Worm (Caenorhabditis elegans): Measurements from ENCODE around the gene C35D10.12.

The C35D10.12 gene

ce11 chrIII:4917077-4917476 lies 42.5 kb upstream of the C35D10.12 start, which contains the start of gene rars-1:
Gene rars-1, minus strand, starts transcription at chrIII:4917177.
- no peak for TF ChIP-seq unc-120 (tag; optimal IDR thresholded peaks at IDR 0.05; ENCODE audit: poor library complexity, severe bottlenecking)
- no peak for TF ChIP-seq ceh-83 (GFP tag; optimal IDR thresholded peaks at IDR 0.05)
- TF ChIP-seq snpc-4 (tag; optimal IDR thresholded peaks at IDR 0.05): no peak
- TF ChIP-seq pha-4 (tag; optimal IDR thresholded peaks at IDR 0.05): no peak
- no peak for TF ChIP-seq unc-62 (GFP tag; optimal IDR thresholded peaks at IDR 0.05)
- no peak for TF ChIP-seq ces-1 (GFP tag; optimal IDR thresholded peaks at IDR 0.05)
- TF ChIP-seq lin-13 (tag; optimal IDR thresholded peaks at IDR 0.05): no peak
- TF ChIP-seq nhr-12 (tag; optimal IDR thresholded peaks at IDR 0.05): no peak
- TF ChIP-seq tbx-8 (GFP tag; optimal IDR thresholded peaks at IDR 0.05): no peak
- TF ChIP-seq nhr-2 (tag; optimal IDR thresholded peaks at IDR 0.05): no peak

ce11 chrIII:4913736-4914135 lies 39.2 kb upstream of the C35D10.12 start:
- no peak for TF ChIP-seq elt-1 (tag; optimal IDR thresholded peaks at IDR 0.05; ENCODE audit: borderline replicate concordance, insufficient read depth)
- TF ChIP-seq nhr-12 (tag; optimal IDR thresholded peaks at IDR 0.05): no peak
- no peak for TF ChIP-seq cnd-1 (tag; optimal IDR thresholded peaks at IDR 0.05)
- TF ChIP-seq bed-3 (GFP tag; optimal IDR thresholded peaks at IDR 0.05): no peak
- no peak for TF ChIP-seq nhr-2 (tag; optimal IDR thresholded peaks at IDR 0.05)
- no peak for TF ChIP-seq tbx-8 (GFP tag; optimal IDR thresholded peaks at IDR 0.05)
- no peak for TF ChIP-seq nhr-237 (tag; optimal IDR thresholded peaks at IDR 0.05)
- TF ChIP-seq lin-13 (tag; optimal IDR thresholded peaks at IDR 0.05): no peak
- TF ChIP-seq lsy-2 (tag; optimal IDR thresholded peaks at IDR 0.05): no peak
- no peak for TF ChIP-seq blmp-1 (tag; optimal IDR thresholded peaks at IDR 0.05)
- TF ChIP-seq flh-1 (GFP tag; optimal IDR thresholded peaks at IDR 0.05): no peak
- TF ChIP-seq nhr-76 (tag; optimal IDR thresholded peaks at IDR 0.05): no peak
- no peak for TF ChIP-seq nhr-28 (tag; optimal IDR thresholded peaks at IDR 0.05)
- TF ChIP-seq unc-62 (GFP tag; optimal IDR thresholded peaks at IDR 0.05): no peak
- TF ChIP-seq unc-39 (tag; optimal IDR thresholded peaks at IDR 0.05): no peak
- no peak for TF ChIP-seq snpc-4 (tag; optimal IDR thresholded peaks at IDR 0.05)

- TF ChIP-seq unc-62 (GFP tag; optimal IDR thresholded peaks at IDR 0.05) (no peak), ces-1 (GFP tag; optimal IDR thresholded peaks at IDR 0.05) (peak; percentile 37), sem-2 (GFP tag; optimal IDR thresholded peaks at IDR 0.05) (no peak), sptf-1 (tag; optimal IDR thresholded peaks at IDR 0.05) (peak; percentile 17), unc-39 (tag; optimal IDR thresholded peaks at IDR 0.05) (no peak), elt-3 (tag; optimal IDR thresholded peaks at IDR 0.05) (no peak), lin-13 (tag; optimal IDR thresholded peaks at IDR 0.05) (no peak), nhr-12 (tag; optimal IDR thresholded peaks at IDR 0.05) (no peak)
Measured at ce11 chrIII:4912317-4912716, 37.7 kb upstream of the C35D10.12 start, which contains the start of the genes F26F4.9 and cee-1. Gene F26F4.9, minus strand, starts transcription at chrIII:4912521. Gene cee-1, plus strand, starts transcription at chrIII:4912699.

- TF ChIP-seq unc-39 (tag; optimal IDR thresholded peaks at IDR 0.05) (no peak), unc-62 (GFP tag; optimal IDR thresholded peaks at IDR 0.05) (no peak), unc-120 (tag; optimal IDR thresholded peaks at IDR 0.05; ENCODE audit: poor library complexity, severe bottlenecking) (no peak), elt-3 (tag; optimal IDR thresholded peaks at IDR 0.05) (no peak), tbx-8 (GFP tag; optimal IDR thresholded peaks at IDR 0.05) (no peak), nhr-2 (tag; optimal IDR thresholded peaks at IDR 0.05) (no peak), elt-1 (tag; optimal IDR thresholded peaks at IDR 0.05; ENCODE audit: borderline replicate concordance, insufficient read depth) (no peak), sptf-1 (tag; optimal IDR thresholded peaks at IDR 0.05) (no peak), lin-13 (tag; optimal IDR thresholded peaks at IDR 0.05) (no peak), lin-32 (GFP tag; optimal IDR thresholded peaks at IDR 0.05) (no peak), flh-1 (GFP tag; optimal IDR thresholded peaks at IDR 0.05) (no peak), bed-3 (GFP tag; optimal IDR thresholded peaks at IDR 0.05) (no peak)
Measured at ce11 chrIII:4910956-4911355, 36.4 kb upstream of the C35D10.12 start, which contains the start of gene F26F4.2. Gene F26F4.2, plus strand, starts transcription at chrIII:4911256.

- TF ChIP-seq sem-2 (GFP tag; optimal IDR thresholded peaks at IDR 0.05) (no peak), ceh-39 (tag; optimal IDR thresholded peaks at IDR 0.05) (no peak), mep-1 (tag; optimal IDR thresholded peaks at IDR 0.05) (no peak), unc-39 (tag; optimal IDR thresholded peaks at IDR 0.05) (no peak), nhr-76 (tag; optimal IDR thresholded peaks at IDR 0.05) (no peak), ces-1 (GFP tag; optimal IDR thresholded peaks at IDR 0.05) (no peak), nhr-12 (tag; optimal IDR thresholded peaks at IDR 0.05) (no peak)
Measured at ce11 chrIII:4909938-4910337, 35.4 kb upstream of the C35D10.12 start, which contains the start of gene F26F4.12. Gene F26F4.12, minus strand, starts transcription at chrIII:4910038.

ce11 chrIII:4906896-4907295 lies 32.3 kb upstream of the C35D10.12 start, which contains the start of gene rom-1:
Gene rom-1, plus strand, starts transcription at chrIII:4907196.
- no peak for TF ChIP-seq blmp-1 (tag; optimal IDR thresholded peaks at IDR 0.05)
- no peak for TF ChIP-seq elt-3 (tag; optimal IDR thresholded peaks at IDR 0.05)
- no peak for TF ChIP-seq tbx-8 (GFP tag; optimal IDR thresholded peaks at IDR 0.05)
- no peak for TF ChIP-seq mep-1 (tag; optimal IDR thresholded peaks at IDR 0.05)
- TF ChIP-seq cnd-1 (tag; optimal IDR thresholded peaks at IDR 0.05): no peak
